Worm (Caenorhabditis elegans): ENCODE data around the gene srb-16.

Gene srb-16

ce11 chrII:5184661-5185545 lies 34.2 kb upstream of the srb-16 start (continued):
- TF ChIP-seq F37B4.10 (GFP tag; IDR thresholded peaks at IDR 0.05), result no peak
- no peak for TF ChIP-seq rpc-1 (optimal IDR thresholded peaks at IDR 0.05)
- no peak for TF ChIP-seq rpc-1 (tag; optimal IDR thresholded peaks at IDR 0.05)
- no peak for TF ChIP-seq Y67H2A.10 (GFP tag; conservative IDR thresholded peaks at IDR 0.05)
- no peak for TF ChIP-seq lin-54 (GFP tag; optimal IDR thresholded peaks at IDR 0.05)
- TF ChIP-seq ztf-22 (GFP tag; optimal IDR thresholded peaks at IDR 0.05), result peak; percentile 83
- no peak for TF ChIP-seq nfyb-1 (GFP tag; IDR thresholded peaks at IDR 0.05)
- TF ChIP-seq madf-3 (GFP tag; IDR thresholded peaks at IDR 0.05), result no peak
- TF ChIP-seq F23B12.7 (tag; optimal IDR thresholded peaks at IDR 0.05; ENCODE audit: insufficient read depth), result no peak
- TF ChIP-seq ceh-91 (GFP tag; IDR thresholded peaks at IDR 0.05), result no peak
- no peak for TF ChIP-seq snpc-3.4 (tag; optimal IDR thresholded peaks at IDR 0.05)
- no peak for TF ChIP-seq lin-35 (GFP tag; optimal IDR thresholded peaks at IDR 0.05)
- peak; percentile 77 for TF ChIP-seq atf-7 (tag; optimal IDR thresholded peaks at IDR 0.05)
- no peak for TF ChIP-seq attf-3 (GFP tag; conservative IDR thresholded peaks at IDR 0.05)
- no peak for TF ChIP-seq lsl-1 (GFP tag; optimal IDR thresholded peaks at IDR 0.05)

DNA sequence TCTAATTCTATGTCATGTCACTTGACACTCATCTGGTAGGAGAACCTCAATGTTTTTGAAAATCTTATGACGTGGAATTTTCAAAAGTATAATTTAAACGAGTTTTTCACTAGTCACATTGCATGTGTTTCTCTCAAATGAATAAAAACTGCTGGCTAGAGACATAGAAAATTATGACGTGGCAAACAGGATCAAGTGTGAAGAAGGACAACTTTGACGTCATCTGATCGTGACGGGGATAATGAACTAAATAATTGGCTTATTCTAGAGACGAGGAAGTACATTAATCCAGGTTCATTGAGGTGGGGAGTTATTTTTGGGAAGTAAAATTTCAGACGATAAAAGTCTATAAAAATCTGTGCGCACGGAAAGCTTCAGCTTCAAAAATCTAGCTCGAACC lies 32.5 kb upstream of the srb-16 start:
- TF ChIP-seq ets-4 (GFP tag; optimal IDR thresholded peaks at IDR 0.05) (no peak), zfh-2 (GFP tag; conservative IDR thresholded peaks at IDR 0.05) (no peak), dpff-1 (tag; optimal IDR thresholded peaks at IDR 0.05) (no peak), madf-6 (GFP tag; IDR thresholded peaks at IDR 0.05) (no peak), cebp-1 (GFP tag; IDR thresholded peaks at IDR 0.05) (no peak), cebp-1 (tag; optimal IDR thresholded peaks at IDR 0.05) (no peak), Y79H2A.3 (GFP tag; conservative IDR thresholded peaks at IDR 0.05) (no peak)

DNA sequence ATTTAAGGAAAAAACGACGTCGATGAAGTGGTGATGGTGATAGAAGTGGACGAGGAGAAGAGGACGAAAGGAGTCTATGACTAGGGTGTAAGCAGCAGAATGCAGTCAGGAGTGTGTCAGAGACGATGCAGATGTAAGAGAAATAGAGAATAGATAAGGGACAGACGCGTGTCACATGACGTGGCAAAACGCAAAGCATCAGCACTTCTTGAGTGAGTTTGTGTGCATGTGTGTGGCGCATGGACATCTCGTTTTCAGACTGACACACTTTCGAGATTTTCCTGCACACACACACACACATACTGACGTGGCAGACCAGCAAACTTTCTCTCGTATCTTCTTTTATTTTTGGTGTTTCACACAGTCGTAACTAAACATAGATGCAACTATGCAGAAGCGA lies 31.7 kb upstream of the srb-16 start:
- TF ChIP-seq repo-1 (tag; optimal IDR thresholded peaks at IDR 0.05), result peak; percentile 61
- no peak for TF ChIP-seq F22D6.2 (tag; optimal IDR thresholded peaks at IDR 0.05)
- no peak for TF ChIP-seq Y53F4B.3 (GFP tag; IDR thresholded peaks at IDR 0.05)
- no peak for TF ChIP-seq lsy-27 (tag; optimal IDR thresholded peaks at IDR 0.05; ENCODE audit: borderline replicate concordance, insufficient read depth)
- no peak for TF ChIP-seq ceh-79 (tag; optimal IDR thresholded peaks at IDR 0.05)
- no peak for TF ChIP-seq mes-4 (tag; optimal IDR thresholded peaks at IDR 0.05)
- TF ChIP-seq ztf-25 (GFP tag; IDR thresholded peaks at IDR 0.05), result no peak
- TF ChIP-seq athp-1 (tag; optimal IDR thresholded peaks at IDR 0.05), result no peak
- TF ChIP-seq ceh-27 (GFP tag; optimal IDR thresholded peaks at IDR 0.05), result peak; percentile 63
- peak; percentile 57; the same call in 1 of the 2 replicates for TF ChIP-seq Y53G8AR.9 (GFP tag; conservative IDR thresholded peaks at IDR 0.05)
- TF ChIP-seq snpc-1.3 (tag; optimal IDR thresholded peaks at IDR 0.05; ENCODE audit: insufficient read depth), result no peak
- peak; percentile 17 for TF ChIP-seq ztf-18 (tag; optimal IDR thresholded peaks at IDR 0.05)
- TF ChIP-seq Y56A3A.18 (GFP tag; IDR thresholded peaks at IDR 0.05), result no peak
- TF ChIP-seq mel-28 (tag; optimal IDR thresholded peaks at IDR 0.05; ENCODE audit: borderline replicate concordance), result no peak
- no peak for TF ChIP-seq F23B12.7 (tag; optimal IDR thresholded peaks at IDR 0.05; ENCODE audit: insufficient read depth)
- TF ChIP-seq fkh-3 (tag; optimal IDR thresholded peaks at IDR 0.05), result no peak
- peak; percentile 60 for TF ChIP-seq nhr-90 (tag; optimal IDR thresholded peaks at IDR 0.05)
- TF ChIP-seq F33H1.4 (GFP tag; IDR thresholded peaks at IDR 0.05), result no peak
- TF ChIP-seq nfya-2 (GFP tag; IDR thresholded peaks at IDR 0.05), result no peak
- TF ChIP-seq lin-26 (GFP tag; IDR thresholded peaks at IDR 0.05), result 0 out of 2 replicates have a peak, but pooled peaks have one; percentile 24
- peak; percentile 74 for TF ChIP-seq ztf-22 (GFP tag; optimal IDR thresholded peaks at IDR 0.05)
- TF ChIP-seq lin-54 (GFP tag; optimal IDR thresholded peaks at IDR 0.05), result peak; percentile 20
- TF ChIP-seq D2030.7 (GFP tag; IDR thresholded peaks at IDR 0.05), result no peak
- TF ChIP-seq ZK185.1 (tag; optimal IDR thresholded peaks at IDR 0.05; ENCODE audit: poor library complexity, severe bottlenecking), result peak; percentile 75
- peak; percentile 84 for TF ChIP-seq atf-7 (tag; optimal IDR thresholded peaks at IDR 0.05)
- no peak for TF ChIP-seq ztf-3 (GFP tag; optimal IDR thresholded peaks at IDR 0.05)
